Worm (Caenorhabditis elegans): ENCODE data around the gene Y43B11AL.1.

The Y43B11AL.1 gene

DNA sequence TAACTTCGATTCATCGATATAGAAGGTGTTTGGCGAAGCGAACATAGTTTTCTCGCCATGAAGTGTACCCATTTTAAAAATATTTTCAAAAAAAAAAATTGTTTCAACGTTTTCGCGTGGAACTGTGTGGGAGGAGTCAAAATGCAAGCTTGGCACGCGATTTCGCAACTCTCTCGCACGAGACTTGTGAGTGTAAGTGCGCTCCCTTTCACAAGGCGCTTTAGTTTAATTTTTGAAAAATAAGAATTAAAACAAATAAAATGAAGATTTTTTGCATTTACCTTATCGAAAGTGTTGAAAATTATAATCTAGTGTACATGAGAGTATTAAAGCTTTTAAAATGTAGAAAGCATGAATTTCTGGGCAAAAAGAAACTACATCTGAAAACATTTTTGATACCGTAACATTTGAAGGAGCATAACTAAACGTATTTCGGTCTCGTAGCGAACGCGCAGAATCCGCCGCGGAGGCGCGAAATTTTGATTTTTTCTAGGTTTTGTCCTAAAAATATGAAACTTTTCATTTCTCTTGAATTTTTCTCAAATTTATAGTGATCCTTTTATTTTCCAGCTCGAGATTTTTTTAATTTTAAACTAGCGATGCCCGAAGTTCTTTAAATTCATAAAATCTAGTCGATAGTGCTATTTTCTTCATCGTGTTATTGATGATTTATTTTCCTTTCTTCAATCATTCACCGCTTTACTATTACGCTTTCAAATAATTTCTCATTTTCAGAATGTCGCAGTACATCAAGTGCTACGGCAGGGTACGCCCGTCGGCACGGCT lies 25.5 kb upstream of the Y43B11AL.1 start, which contains the start of the genes cogc-2 and klp-18:
TSS of gene cogc-2 (minus strand) at position 105 of the 786 bp plus-strand sequence.
TSS of gene klp-18 (plus strand) at position 736 of the 786 bp plus-strand sequence.
- TF ChIP-seq him-1 (tag; optimal IDR thresholded peaks at IDR 0.05) (peak; percentile 20), dao-5 (tag; optimal IDR thresholded peaks at IDR 0.05) (no peak), W03F9.2 (tag; optimal IDR thresholded peaks at IDR 0.05) (peak; percentile 90)

DNA sequence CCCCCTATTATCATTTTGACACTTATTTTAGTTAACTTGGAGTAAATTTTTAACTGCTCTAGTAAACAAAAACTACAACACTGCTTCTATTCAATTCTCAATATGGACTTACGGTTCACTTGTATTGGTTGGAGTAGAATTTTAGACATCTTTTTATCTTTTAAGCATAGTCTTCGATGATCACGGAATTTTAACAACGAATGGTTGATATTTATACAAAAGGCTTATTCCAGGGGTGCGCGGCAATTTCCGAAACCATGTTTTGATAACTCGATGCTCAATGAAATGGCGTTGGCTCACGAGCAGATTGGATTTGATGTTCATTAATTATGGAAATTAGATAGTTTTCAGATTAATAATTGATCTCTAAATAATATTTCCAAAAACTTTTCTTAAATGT lies 21.7 kb upstream of the Y43B11AL.1 start:
- TF ChIP-seq dao-5 (tag; optimal IDR thresholded peaks at IDR 0.05) (no peak), him-1 (tag; optimal IDR thresholded peaks at IDR 0.05) (no peak), W03F9.2 (tag; optimal IDR thresholded peaks at IDR 0.05) (no peak)

DNA sequence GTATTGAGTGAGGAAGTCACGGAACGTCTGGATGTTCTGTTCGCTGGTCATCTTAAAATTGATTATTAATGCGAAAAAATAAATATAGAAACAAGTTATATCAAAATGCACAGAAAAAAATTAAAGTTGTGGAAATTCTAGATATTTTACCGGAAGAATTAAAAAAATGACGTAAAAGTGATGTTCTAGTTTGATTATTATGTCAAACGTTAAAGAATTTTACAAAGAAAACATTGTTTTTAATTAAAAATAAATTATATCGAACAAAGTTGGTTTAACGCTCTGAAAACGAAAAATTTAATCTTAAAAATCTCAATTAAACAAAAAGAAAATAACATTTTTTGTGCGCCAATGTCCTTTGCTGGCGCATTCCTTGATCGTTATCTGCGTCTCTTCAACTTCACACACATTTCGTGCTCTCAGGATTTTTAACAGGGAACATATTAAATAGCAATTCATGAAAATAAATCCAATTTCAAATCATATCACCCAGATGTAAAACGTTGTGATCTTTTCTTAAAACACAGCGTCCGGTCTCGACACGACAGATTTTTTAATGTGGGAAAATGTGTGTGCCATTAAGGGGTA lies 20.5 kb upstream of the Y43B11AL.1 start, which contains the start of gene tin-9.1:
TSS of gene tin-9.1 (minus strand) at position 51 of the 588 bp plus-strand sequence.
- TF ChIP-seq W03F9.2 (tag; optimal IDR thresholded peaks at IDR 0.05) (peak; percentile 82), dao-5 (tag; optimal IDR thresholded peaks at IDR 0.05) (no peak)

DNA sequence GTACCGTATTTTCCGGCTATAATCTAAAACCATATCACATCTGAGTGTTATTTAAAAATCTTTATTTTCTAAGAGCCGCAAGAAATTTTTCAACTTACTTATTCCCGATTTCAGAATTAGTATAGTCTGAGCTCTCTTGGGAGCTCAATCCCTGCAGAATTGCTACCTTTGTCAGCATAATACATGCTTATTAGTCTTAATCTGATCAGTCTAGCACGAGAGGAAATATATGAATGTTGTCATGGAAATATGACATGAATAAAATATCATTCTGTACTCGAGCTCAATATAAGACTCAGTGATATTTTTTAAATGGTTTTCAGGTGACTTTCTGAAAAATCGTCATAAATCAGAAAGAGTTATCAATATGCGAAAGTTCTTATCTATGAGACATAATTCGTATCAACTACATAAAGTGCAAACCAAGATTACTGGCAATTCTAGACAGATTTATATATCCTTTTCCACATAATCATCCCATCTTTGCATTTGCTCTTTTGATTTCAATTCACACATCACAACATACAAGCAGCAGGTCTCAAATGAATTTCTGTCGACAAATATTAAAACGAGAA lies 19.7 kb upstream of the Y43B11AL.1 start:
- TF ChIP-seq him-1 (tag; optimal IDR thresholded peaks at IDR 0.05) (no peak), W03F9.2 (tag; optimal IDR thresholded peaks at IDR 0.05) (no peak), dao-5 (tag; optimal IDR thresholded peaks at IDR 0.05) (no peak)

DNA sequence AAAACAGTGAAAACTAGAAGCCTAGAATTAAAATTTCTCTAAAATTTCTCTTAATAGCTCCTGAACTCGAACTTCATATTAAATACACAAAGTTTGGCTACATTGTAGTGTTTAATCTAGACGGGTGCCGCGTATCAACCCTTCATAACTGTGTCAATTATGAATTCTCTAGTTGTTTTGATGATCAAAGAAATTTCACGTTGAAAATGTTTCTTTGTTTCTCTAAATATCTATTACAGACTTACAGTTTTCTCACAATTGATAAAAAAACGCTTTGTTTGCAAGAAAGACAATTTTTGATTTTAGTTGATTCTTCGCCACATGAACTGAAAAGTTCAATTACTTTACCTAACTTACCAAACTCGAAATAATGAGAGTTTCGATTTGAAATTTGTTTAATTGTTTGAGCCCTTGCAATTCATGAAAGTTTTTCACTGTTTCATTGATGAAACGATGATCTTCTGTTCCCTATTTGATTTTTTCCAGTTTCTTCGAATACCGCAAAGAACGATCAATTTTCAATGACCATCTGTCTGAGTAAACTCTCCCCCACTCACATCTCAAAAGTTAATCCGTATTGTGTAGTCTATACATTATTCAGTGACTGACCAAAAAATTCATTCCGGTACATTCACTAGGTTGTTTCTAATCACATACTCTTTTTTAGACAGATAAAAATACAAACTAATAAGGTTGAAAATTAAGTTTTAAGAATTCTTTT lies 18.3 kb upstream of the Y43B11AL.1 start:
- TF ChIP-seq W03F9.2 (tag; optimal IDR thresholded peaks at IDR 0.05) (no peak), him-1 (tag; optimal IDR thresholded peaks at IDR 0.05) (no peak), dao-5 (tag; optimal IDR thresholded peaks at IDR 0.05) (no peak)

DNA sequence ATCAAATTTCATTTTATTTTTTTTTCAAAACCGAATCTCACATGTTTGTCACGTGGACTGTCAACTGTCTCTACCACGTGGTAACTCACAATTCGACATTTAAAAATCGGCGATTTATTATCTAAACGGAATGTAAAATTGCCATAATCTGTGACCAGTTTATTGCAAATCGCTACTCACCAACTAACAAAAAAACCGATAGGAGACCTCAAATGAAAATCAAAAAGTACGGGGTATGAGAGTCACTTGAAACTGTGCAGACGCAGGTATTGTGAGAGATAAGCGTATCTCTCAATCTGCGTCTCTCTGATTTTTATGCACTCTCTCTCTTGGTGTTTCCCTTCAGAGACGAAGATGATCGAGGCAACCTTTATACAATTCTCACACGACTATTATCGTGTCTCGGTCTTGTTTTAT lies 17.4 kb upstream of the Y43B11AL.1 start:
- TF ChIP-seq him-1 (tag; optimal IDR thresholded peaks at IDR 0.05) (no peak), dao-5 (tag; optimal IDR thresholded peaks at IDR 0.05) (no peak), W03F9.2 (tag; optimal IDR thresholded peaks at IDR 0.05) (no peak)

DNA sequence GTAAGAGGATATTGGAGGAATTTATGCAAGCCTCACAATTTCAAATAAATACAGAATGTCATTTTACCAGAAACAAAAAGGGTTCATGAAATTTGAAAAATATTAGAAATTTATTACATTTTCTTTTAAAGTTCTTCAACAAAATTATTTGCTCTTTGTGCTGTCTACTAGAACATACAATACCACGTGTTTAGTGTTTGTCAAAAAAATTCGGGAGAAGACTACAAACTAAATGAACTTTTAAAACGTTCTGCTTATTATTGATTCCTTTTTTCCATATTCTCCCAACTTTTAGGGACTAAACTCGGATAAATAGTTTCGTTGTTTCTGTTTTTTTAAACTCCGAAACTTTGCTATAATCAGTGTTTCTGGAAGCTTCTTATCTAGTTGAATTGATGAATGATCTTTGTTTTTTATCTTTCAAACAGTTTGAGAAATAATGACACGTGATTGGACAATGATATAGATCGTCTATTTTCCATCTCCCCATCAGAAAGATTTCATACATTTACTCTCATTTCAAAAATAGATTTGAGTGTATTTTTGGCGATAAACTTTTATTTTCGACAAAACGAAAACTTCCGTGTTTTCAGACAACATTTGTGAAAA lies 16.4 kb upstream of the Y43B11AL.1 start:
- TF ChIP-seq W03F9.2 (tag; optimal IDR thresholded peaks at IDR 0.05) (no peak), him-1 (tag; optimal IDR thresholded peaks at IDR 0.05) (no peak), dao-5 (tag; optimal IDR thresholded peaks at IDR 0.05) (no peak)

DNA sequence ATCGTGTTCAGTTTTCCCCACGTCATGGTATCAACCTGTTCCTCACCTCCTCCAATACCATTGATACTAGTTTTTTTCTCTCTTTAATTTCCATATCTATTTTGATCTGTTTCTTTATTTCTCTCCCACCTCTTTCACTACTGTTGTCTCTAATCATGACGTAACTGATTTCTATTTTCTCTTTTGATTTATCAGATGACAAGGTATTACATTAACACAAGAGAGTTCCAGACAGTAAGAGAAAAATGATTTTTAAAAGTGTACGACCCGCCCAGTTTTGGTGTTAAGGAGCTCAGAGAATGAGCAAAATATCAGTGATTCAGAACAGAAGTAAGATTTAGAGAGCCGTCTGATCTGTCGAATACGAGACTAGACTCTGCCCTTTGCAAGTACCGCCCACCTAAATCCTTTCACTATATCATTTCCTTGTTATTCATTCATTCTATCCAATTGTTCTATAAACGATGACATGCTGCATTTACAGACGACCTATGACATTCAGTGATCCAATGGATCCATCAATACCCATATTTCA lies 15.4 kb upstream of the Y43B11AL.1 start, which contains the start of gene nhr-105:
TSS of gene nhr-105 (plus strand) at position 485 of the 535 bp plus-strand sequence.
- TF ChIP-seq W03F9.2 (tag; optimal IDR thresholded peaks at IDR 0.05) (no peak), him-1 (tag; optimal IDR thresholded peaks at IDR 0.05) (no peak), dao-5 (tag; optimal IDR thresholded peaks at IDR 0.05) (no peak)

DNA sequence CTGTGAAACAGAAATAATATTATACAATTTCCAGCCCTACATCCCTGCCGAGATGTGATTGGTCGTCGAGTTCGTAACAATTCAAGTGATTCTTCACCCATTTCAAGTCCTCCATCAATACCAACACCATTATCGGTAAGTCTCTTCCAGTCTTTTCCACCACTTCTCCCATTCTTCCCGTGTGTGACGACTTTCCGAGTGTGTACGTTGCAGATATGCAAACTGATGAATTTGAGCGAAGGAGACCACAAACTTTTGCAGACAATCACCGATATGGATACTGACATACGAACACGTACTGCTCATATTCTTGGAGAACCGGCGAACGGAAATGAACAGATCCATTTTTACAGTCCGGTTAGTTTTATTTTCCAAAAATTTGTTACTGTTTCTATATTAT lies 13.6 kb upstream of the Y43B11AL.1 start:
- TF ChIP-seq dao-5 (tag; optimal IDR thresholded peaks at IDR 0.05) (no peak), W03F9.2 (tag; optimal IDR thresholded peaks at IDR 0.05) (no peak)

DNA sequence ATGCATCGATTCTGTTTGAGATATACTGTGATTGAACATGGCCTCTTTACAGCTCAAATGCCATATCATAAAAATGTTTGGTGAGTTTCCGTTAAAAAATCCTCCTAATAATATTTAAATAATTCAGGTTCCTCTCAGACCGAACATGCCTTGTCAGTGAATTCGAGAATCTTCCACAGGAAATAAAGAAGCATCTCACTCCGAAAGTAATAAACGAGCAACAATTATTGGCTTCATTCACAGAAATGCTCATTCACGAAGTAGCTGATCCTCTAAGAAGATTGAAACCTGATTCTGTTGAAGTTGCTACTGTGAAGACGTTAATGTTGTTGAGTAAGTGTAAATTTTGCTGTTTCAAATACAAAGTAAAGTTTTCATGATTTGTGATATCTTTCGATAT lies 13.0 kb upstream of the Y43B11AL.1 start:
- TF ChIP-seq dao-5 (tag; optimal IDR thresholded peaks at IDR 0.05) (no peak), W03F9.2 (tag; optimal IDR thresholded peaks at IDR 0.05) (no peak), him-1 (tag; optimal IDR thresholded peaks at IDR 0.05) (no peak)

DNA sequence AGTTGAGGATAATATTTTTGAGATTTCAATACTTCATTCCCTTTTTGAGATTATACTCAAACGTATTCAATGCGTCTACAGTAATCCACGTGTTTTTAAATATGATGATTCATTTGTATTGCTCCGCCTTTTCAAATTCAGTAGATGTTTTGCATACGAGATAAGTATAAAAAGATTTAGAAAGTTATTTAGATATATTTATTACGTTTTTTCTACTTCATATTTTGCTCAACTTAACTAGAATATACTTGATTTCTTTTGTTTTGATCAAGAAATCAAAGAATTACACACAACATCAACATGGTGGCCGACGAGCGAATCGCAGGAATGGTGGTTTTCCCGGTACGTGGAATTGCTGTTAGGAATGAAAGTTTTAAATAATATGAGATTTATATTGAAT lies 7.4 kb upstream of the Y43B11AL.1 start, which contains the start of gene srx-50:
TSS of gene srx-50 (plus strand) at position 301 of the 400 bp plus-strand sequence.
- TF ChIP-seq him-1 (tag; optimal IDR thresholded peaks at IDR 0.05) = no peak
- no peak for TF ChIP-seq W03F9.2 (tag; optimal IDR thresholded peaks at IDR 0.05)
- TF ChIP-seq dao-5 (tag; optimal IDR thresholded peaks at IDR 0.05) = no peak

DNA sequence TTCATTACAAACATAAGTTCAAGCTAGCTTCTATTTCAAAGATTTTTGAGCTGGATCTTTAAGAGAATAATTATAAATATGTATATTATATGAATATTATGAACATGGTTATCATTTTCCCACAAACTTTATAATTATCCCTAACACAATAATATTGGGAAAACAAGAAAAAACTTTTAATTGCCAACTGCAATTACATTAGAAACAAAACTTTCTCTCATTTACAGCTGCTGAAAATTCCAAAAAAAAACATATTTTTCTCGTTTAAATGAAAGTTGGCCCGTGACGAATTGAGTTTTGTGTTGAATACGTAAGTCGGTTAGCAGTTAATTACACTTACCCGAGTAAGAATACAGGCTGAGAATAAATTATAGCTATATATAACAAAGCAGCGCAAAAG lies 2.4 kb upstream of the Y43B11AL.1 start:
- no peak for TF ChIP-seq him-1 (tag; optimal IDR thresholded peaks at IDR 0.05)
- no peak for TF ChIP-seq W03F9.2 (tag; optimal IDR thresholded peaks at IDR 0.05)
- TF ChIP-seq dao-5 (tag; optimal IDR thresholded peaks at IDR 0.05) = no peak

DNA sequence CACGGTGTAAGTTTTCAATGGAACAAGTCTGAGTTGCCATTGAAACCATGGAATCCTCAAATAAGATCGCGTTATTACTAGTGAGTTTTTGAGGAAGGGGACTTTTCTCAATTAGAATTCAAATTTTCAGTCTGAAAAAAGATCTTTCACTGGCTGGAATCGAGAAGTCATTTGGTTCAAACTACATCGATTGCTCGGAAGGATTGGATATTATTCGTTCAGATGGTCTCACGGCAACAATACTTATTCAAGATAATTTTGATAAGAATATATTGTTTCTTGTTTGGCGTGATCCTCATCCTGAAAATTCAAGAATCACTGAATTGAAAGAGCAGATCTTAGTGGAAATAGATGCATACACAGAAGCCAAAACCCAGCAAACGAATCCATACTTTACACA lies 2.3 kb downstream of the Y43B11AL.1 start:
- TF ChIP-seq W03F9.2 (tag; optimal IDR thresholded peaks at IDR 0.05) = no peak
